Worm (Caenorhabditis elegans): ENCODE results near the gene prmt-4.
A peak's percentile ranks its signal among the peaks of the same experiment; 100 is the strongest.

The prmt-4 gene

DNA sequence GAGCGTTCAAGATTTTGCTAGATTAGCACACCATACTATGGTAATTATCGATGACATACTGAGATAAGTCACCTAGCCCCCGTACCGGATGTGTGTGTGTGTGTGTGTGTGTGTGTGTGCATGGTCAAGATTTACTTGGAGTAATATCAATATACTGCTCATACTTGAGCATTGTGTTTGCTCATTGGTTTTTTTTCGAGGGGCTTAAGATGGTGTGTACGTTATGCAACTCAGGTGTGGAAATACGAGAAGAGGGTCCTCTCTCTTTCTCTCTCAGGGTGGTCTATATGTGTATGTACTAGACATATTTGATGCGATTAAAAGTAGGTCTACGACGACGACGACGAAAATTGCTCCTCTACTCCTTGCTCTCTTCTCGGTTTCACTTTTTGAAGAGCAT is 43.1 kb downstream of the prmt-4 start:
- TF ChIP-seq ceh-34 (tag; optimal IDR thresholded peaks at IDR 0.05) (peak; percentile 9), pag-3 (tag; optimal IDR thresholded peaks at IDR 0.05; ENCODE audit: borderline replicate concordance) (no peak)

DNA sequence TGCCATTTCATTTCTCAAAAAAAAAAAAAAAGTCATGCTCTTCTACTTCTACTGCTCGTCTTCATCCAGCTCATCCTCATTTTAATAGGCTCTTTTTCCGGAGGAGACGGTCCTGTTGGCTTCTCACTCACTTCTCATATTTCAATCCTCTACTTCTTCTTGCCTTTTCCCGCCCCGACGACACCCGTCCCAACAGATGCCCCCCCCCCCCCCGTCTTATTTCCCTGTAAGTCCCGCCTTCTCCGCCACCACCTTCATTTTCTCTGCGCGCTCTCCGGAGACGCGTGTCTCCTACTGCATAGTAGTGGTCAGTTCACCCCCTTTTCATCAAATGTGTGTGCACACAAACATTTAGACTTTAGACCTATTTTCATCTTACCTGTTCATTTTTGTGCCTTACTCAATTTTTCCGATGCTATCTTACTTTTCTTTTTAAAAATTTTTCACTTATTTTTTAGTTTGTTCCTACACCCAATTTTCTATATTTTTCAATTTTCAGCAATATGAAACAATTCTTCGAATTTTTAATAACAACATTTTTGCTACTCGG is 44.6 kb downstream of the prmt-4 start, which contains the start of gene efn-4:
Gene efn-4 (plus strand): TSS at position 500 of the 550 bp plus-strand sequence.
- TF ChIP-seq C08G9.2 (tag; optimal IDR thresholded peaks at IDR 0.05) (no peak), F13H6.1 (tag; optimal IDR thresholded peaks at IDR 0.05) (no peak), nhr-11 (tag; optimal IDR thresholded peaks at IDR 0.05) (no peak), pax-1 (tag; optimal IDR thresholded peaks at IDR 0.05) (no peak), ceh-14 (tag; optimal IDR thresholded peaks at IDR 0.05) (no peak), K09A11.1 (tag; optimal IDR thresholded peaks at IDR 0.05; ENCODE audit: insufficient read depth) (no peak), ceh-34 (tag; optimal IDR thresholded peaks at IDR 0.05) (no peak), pha-4 (tag; optimal IDR thresholded peaks at IDR 0.05) (no peak), hlh-8 (tag; optimal IDR thresholded peaks at IDR 0.05) (no peak), unc-86 (tag; optimal IDR thresholded peaks at IDR 0.05) (no peak), ceh-48 (tag; optimal IDR thresholded peaks at IDR 0.05) (no peak), hlh-30 (tag; optimal IDR thresholded peaks at IDR 0.05; ENCODE audit: insufficient read depth) (no peak), mec-3 (tag; optimal IDR thresholded peaks at IDR 0.05; ENCODE audit: borderline replicate concordance) (no peak), ets-4 (tag; optimal IDR thresholded peaks at IDR 0.05) (no peak), K02D7.2 (tag; optimal IDR thresholded peaks at IDR 0.05) (no peak), pqm-1 (tag; optimal IDR thresholded peaks at IDR 0.05) (no peak)

DNA sequence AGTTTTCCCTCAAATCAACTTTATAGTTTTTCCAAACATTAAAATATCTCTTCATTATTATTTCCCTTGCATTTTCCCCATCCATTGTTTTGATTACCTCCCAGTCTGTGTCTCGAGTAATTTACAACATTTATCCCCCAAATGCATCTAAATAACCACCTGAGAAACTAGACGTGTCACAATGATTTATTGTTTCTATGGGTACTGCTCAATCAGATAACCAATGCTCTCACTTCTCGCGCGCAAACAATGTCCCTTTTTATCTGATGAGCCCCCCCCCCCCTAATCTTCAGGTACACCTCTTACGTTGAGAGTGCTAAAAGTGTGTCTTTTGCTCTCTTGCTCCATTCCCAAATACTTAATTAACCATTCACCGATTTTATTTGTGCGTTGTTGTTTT is 49.4 kb downstream of the prmt-4 start:
- TF ChIP-seq ceh-30 (tag; optimal IDR thresholded peaks at IDR 0.05), result no peak
- TF ChIP-seq unc-55 (GFP tag; optimal IDR thresholded peaks at IDR 0.05), result peak; percentile 38

Measured in whole organism, late embryonic.